Fruit fly (Drosophila melanogaster): ENCODE measurements around the gene Reck.

Gene Reck

dm6 chr3L:15047606-15048005, 33.7 kb upstream of the Reck start:
- no peak for TF ChIP-seq eg (GFP tag; IDR thresholded peaks at IDR 0.05)
- no peak for TF ChIP-seq dac (GFP tag; optimal IDR thresholded peaks at IDR 0.05)
- TF ChIP-seq CG6276 (GFP tag; optimal IDR thresholded peaks at IDR 0.05) = no peak
- no peak for TF ChIP-seq Hr39 (GFP tag; optimal IDR thresholded peaks at IDR 0.05)
- TF ChIP-seq CG11762 (GFP tag; optimal IDR thresholded peaks at IDR 0.05; ENCODE audit: insufficient read depth) = no peak
- TF ChIP-seq Sox102F (GFP tag; optimal IDR thresholded peaks at IDR 0.05) = no peak
- TF ChIP-seq Smox (GFP tag; optimal IDR thresholded peaks at IDR 0.05) = no peak
- no peak for TF ChIP-seq cyc (GFP tag; optimal IDR thresholded peaks at IDR 0.05)
- no peak for TF ChIP-seq CG15336 (GFP tag; IDR thresholded peaks at IDR 0.05)
- TF ChIP-seq CG10631 (GFP tag; optimal IDR thresholded peaks at IDR 0.05) = no peak
- TF ChIP-seq Ets21C (GFP tag; optimal IDR thresholded peaks at IDR 0.05) = no peak
- TF ChIP-seq CG11294 (GFP tag; IDR thresholded peaks at IDR 0.05) = no peak
- no peak for TF ChIP-seq Lpt (GFP tag; optimal IDR thresholded peaks at IDR 0.05)
- no peak for TF ChIP-seq CG8119 (GFP tag; IDR thresholded peaks at IDR 0.05)

- no peak for TF ChIP-seq CG8319 (GFP tag; optimal IDR thresholded peaks at IDR 0.05)
- no peak for TF ChIP-seq CG10631 (GFP tag; optimal IDR thresholded peaks at IDR 0.05)
- TF ChIP-seq ss (GFP tag; optimal IDR thresholded peaks at IDR 0.05) = no peak
- TF ChIP-seq CG32006 (GFP tag; optimal IDR thresholded peaks at IDR 0.05) = no peak
- no peak for TF ChIP-seq topi (GFP tag; optimal IDR thresholded peaks at IDR 0.05)
- TF ChIP-seq CG31627 (GFP tag; optimal IDR thresholded peaks at IDR 0.05) = no peak
- no peak for TF ChIP-seq Sox102F (GFP tag; optimal IDR thresholded peaks at IDR 0.05)
Observed at dm6 chr3L:15045114-15045513, 31.3 kb upstream of the Reck start.

- TF ChIP-seq CG4318 (GFP tag; optimal IDR thresholded peaks at IDR 0.05) (no peak), CG11294 (GFP tag; IDR thresholded peaks at IDR 0.05) (no peak), CG10669 (GFP tag; optimal IDR thresholded peaks at IDR 0.05) (no peak), dac (GFP tag; optimal IDR thresholded peaks at IDR 0.05) (no peak), fd85E (GFP tag; optimal IDR thresholded peaks at IDR 0.05) (no peak), CG7368 (GFP tag; optimal IDR thresholded peaks at IDR 0.05) (no peak), Met (GFP tag; optimal IDR thresholded peaks at IDR 0.05) (no peak), Lpt (GFP tag; optimal IDR thresholded peaks at IDR 0.05) (no peak), Sox15 (GFP tag; optimal IDR thresholded peaks at IDR 0.05) (no peak), CG8632 (GFP tag; optimal IDR thresholded peaks at IDR 0.05) (no peak), Eip78C (GFP tag) (no peak), vri (GFP tag; optimal IDR thresholded peaks at IDR 0.05) (no peak), CG8319 (GFP tag; optimal IDR thresholded peaks at IDR 0.05) (no peak), CG31627 (GFP tag; optimal IDR thresholded peaks at IDR 0.05) (no peak), svp (GFP tag) (no peak), fkh (GFP tag; optimal IDR thresholded peaks at IDR 0.05) (no peak), CG6808 (GFP tag; optimal IDR thresholded peaks at IDR 0.05) (no peak), CG9139 (GFP tag; optimal IDR thresholded peaks at IDR 0.05) (no peak), Eip93F (GFP tag; optimal IDR thresholded peaks at IDR 0.05) (no peak)
Observed at dm6 chr3L:15043874-15044336, 30.0 kb upstream of the Reck start, which contains the start of gene ind. ind (minus strand) TSS chr3L:15043924.

- TF ChIP-seq Sox14 (GFP tag; optimal IDR thresholded peaks at IDR 0.05) (no peak), CG11294 (GFP tag; IDR thresholded peaks at IDR 0.05) (no peak), cyc (GFP tag; optimal IDR thresholded peaks at IDR 0.05) (no peak)
Observed at dm6 chr3L:15043465-15043864, 29.6 kb upstream of the Reck start.

dm6 chr3L:15042470-15042869, 28.6 kb upstream of the Reck start, which contains the start of gene Rpn12R:
Rpn12R (minus strand) TSS chr3L:15042570.
- no peak for TF ChIP-seq Sox15 (GFP tag; optimal IDR thresholded peaks at IDR 0.05)
- TF ChIP-seq CG15336 (GFP tag; IDR thresholded peaks at IDR 0.05) = no peak
- TF ChIP-seq achi (GFP tag; optimal IDR thresholded peaks at IDR 0.05) = no peak
- no peak for TF ChIP-seq CG7368 (GFP tag; optimal IDR thresholded peaks at IDR 0.05)
- TF ChIP-seq Eip93F (GFP tag; optimal IDR thresholded peaks at IDR 0.05) = no peak
- no peak for TF ChIP-seq Eip78C (GFP tag)
- no peak for TF ChIP-seq spab (GFP tag; optimal IDR thresholded peaks at IDR 0.05)
- TF ChIP-seq CG6808 (GFP tag; optimal IDR thresholded peaks at IDR 0.05) = no peak
- TF ChIP-seq CG6276 (GFP tag; optimal IDR thresholded peaks at IDR 0.05) = no peak
- no peak for TF ChIP-seq dsx (GFP tag; optimal IDR thresholded peaks at IDR 0.05; ENCODE audit: poor library complexity, severe bottlenecking)

Data from whole organism, prepupa.